Fruit fly (Drosophila melanogaster) whole organism, prepupa: ENCODE measurements around the gene Tmep.

Experiments
- Blimp-1 ChIP-seq: fragments of 200-800 bp; sonication (Bioruptor generic); optimal IDR thresholded peaks from 3 replicates; lab custom pipeline; 2017; ENCODE audit warnings: missing biosample characterization, missing genetic modification characterization, mild to moderate bottlenecking, moderate library complexity, missing genetic modification reagents
- CG10669 ChIP-seq: fragments of 200-800 bp; sonication (Bioruptor generic); optimal IDR thresholded peaks from 3 replicates; lab custom pipeline; 2018; ENCODE audit warnings: missing biosample characterization, mild to moderate bottlenecking, missing genetic modification characterization, moderate library complexity
- CG11762 ChIP-seq: fragments of 200-800 bp; sonication (Bioruptor generic); optimal IDR thresholded peaks from 3 replicates; lab custom pipeline; 2016; ENCODE audit warnings: missing biosample characterization, missing genetic modification characterization; ENCODE audit not compliant: insufficient read depth
- CG11902 ChIP-seq: fragments of 200-800 bp; sonication (Bioruptor generic); optimal IDR thresholded peaks from 3 replicates; lab custom pipeline; 2016; ENCODE audit warnings: missing biosample characterization, missing genetic modification characterization
- CG15336 ChIP-seq: fragments of 200-800 bp; sonication (Bioruptor generic); IDR thresholded peaks from 2 replicates; pipeline ENCODE4 v1.3.6; 2022; ENCODE audit warnings: missing biosample characterization, missing genetic modification characterization
- CG1621 ChIP-seq: fragments of 200-800 bp; sonication (Bioruptor generic); optimal IDR thresholded peaks from 3 replicates; lab custom pipeline; 2018; ENCODE audit warnings: missing biosample characterization, mild to moderate bottlenecking, missing genetic modification characterization
- CG16779 ChIP-seq: fragments of 200-800 bp; sonication (Bioruptor generic); optimal IDR thresholded peaks from 3 replicates; lab custom pipeline; 2017; ENCODE audit warnings: missing biosample characterization, mild to moderate bottlenecking, missing genetic modification characterization
- CG3032 ChIP-seq: fragments of 200-800 bp; optimal IDR thresholded peaks from 2 replicates; lab custom pipeline; 2019; ENCODE audit warnings: missing biosample characterization, mild to moderate bottlenecking, missing genetic modification characterization, moderate library complexity
- CG32006 ChIP-seq: fragments of 200-800 bp; sonication (Bioruptor generic); optimal IDR thresholded peaks from 3 replicates; lab custom pipeline; 2017; ENCODE audit warnings: missing biosample characterization, mild to moderate bottlenecking, missing genetic modification characterization
- CG34406 ChIP-seq: fragments of 200-800 bp; sonication (Bioruptor generic); optimal IDR thresholded peaks from 3 replicates; lab custom pipeline; 2016; ENCODE audit warnings: missing biosample characterization, missing genetic modification characterization
- CG3919 ChIP-seq: fragments of 200-800 bp; sonication (Bioruptor generic); optimal IDR thresholded peaks from 3 replicates; lab custom pipeline; 2016; ENCODE audit warnings: missing biosample characterization, missing genetic modification characterization
- CG4318 ChIP-seq: fragments of 200-800 bp; sonication (Bioruptor generic); optimal IDR thresholded peaks from 3 replicates; lab custom pipeline; 2017; ENCODE audit warnings: missing biosample characterization, mild to moderate bottlenecking, missing genetic modification characterization
- CG6163 ChIP-seq: fragments of 200-800 bp; sonication (Bioruptor generic); IDR thresholded peaks from 3 replicates; pipeline ENCODE4 v1.3.6; 2022; ENCODE audit warnings: missing biosample characterization, missing genetic modification characterization
- CG6808 ChIP-seq: fragments of 200-800 bp; sonication (Bioruptor generic); optimal IDR thresholded peaks from 3 replicates; lab custom pipeline; 2017; ENCODE audit warnings: missing biosample characterization, missing genetic modification characterization, mild to moderate bottlenecking, moderate library complexity, missing genetic modification reagents
- CG6854 ChIP-seq: fragments of 200-800 bp; sonication (Bioruptor generic); optimal IDR thresholded peaks from 2 replicates; lab custom pipeline; 2017; ENCODE audit warnings: missing biosample characterization, mild to moderate bottlenecking, missing genetic modification characterization
- CG8119 ChIP-seq: fragments of 200-800 bp; sonication (Bioruptor generic); IDR thresholded peaks from 3 replicates; pipeline ENCODE4 v1.3.6; 2022; ENCODE audit warnings: missing biosample characterization, missing genetic modification characterization
- CG8319 ChIP-seq: fragments of 200-800 bp; sonication (Bioruptor generic); optimal IDR thresholded peaks from 3 replicates; lab custom pipeline; 2016; ENCODE audit warnings: missing biosample characterization, missing genetic modification characterization
- CG8632 ChIP-seq: fragments of 200-800 bp; sonication (Bioruptor generic); optimal IDR thresholded peaks from 3 replicates; lab custom pipeline; 2016; ENCODE audit warnings: missing biosample characterization, missing genetic modification characterization
- Eip75B ChIP-seq: fragments of 200-800 bp; sonication (Bioruptor generic); optimal IDR thresholded peaks from 3 replicates; lab custom pipeline; 2016; ENCODE audit warnings: missing biosample characterization, missing genetic modification characterization
- Eip78C ChIP-seq: fragments of 200-800 bp; sonication (Bioruptor generic); peaks from one replicate; lab custom pipeline; 2016; ENCODE audit warnings: missing biosample characterization, missing genetic modification characterization
- Eip93F ChIP-seq: fragments of 200-800 bp; sonication (Bioruptor generic); optimal IDR thresholded peaks from 2 replicates; lab custom pipeline; 2016; ENCODE audit warnings: missing biosample characterization, mild to moderate bottlenecking, missing genetic modification characterization
- Ets96B ChIP-seq: fragments of 200-800 bp; optimal IDR thresholded peaks from 2 replicates; lab custom pipeline; 2019; ENCODE audit warnings: missing biosample characterization, mild to moderate bottlenecking, missing genetic modification characterization, moderate library complexity
- Gug ChIP-seq: fragments of 200-800 bp; sonication (Bioruptor generic); IDR thresholded peaks from 2 replicates; pipeline ENCODE4 v1.3.6; 2022; ENCODE audit warnings: missing biosample characterization, missing genetic modification characterization
- Hr38 ChIP-seq: sonication (Bioruptor generic); optimal IDR thresholded peaks from 2 replicates; lab custom pipeline; 2016; ENCODE audit warnings: missing biosample characterization, missing genetic modification characterization
- Hr4 ChIP-seq: fragments of 200-800 bp; sonication (Bioruptor generic); optimal IDR thresholded peaks from 3 replicates; lab custom pipeline; 2016; ENCODE audit warnings: missing biosample characterization, missing genetic modification characterization
- Lpt ChIP-seq: fragments of 200-800 bp; sonication (Bioruptor generic); optimal IDR thresholded peaks from 3 replicates; lab custom pipeline; 2016; ENCODE audit warnings: missing biosample characterization, missing genetic modification characterization
- Met ChIP-seq: fragments of 200-800 bp; sonication (Bioruptor generic); optimal IDR thresholded peaks from 3 replicates; lab custom pipeline; 2016; ENCODE audit warnings: missing biosample characterization, missing genetic modification characterization
- OdsH ChIP-seq: fragments of 200-800 bp; sonication (Bioruptor generic); optimal IDR thresholded peaks from 3 replicates; lab custom pipeline; 2016; ENCODE audit warnings: missing biosample characterization, missing genetic modification characterization
- Smox ChIP-seq: fragments of 200-800 bp; sonication (Bioruptor generic); optimal IDR thresholded peaks from 3 replicates; lab custom pipeline; 2016; ENCODE audit warnings: missing biosample characterization, missing genetic modification characterization
- Sox102F ChIP-seq: fragments of 200-800 bp; sonication (Bioruptor generic); optimal IDR thresholded peaks from 2 replicates; lab custom pipeline; 2016; ENCODE audit warnings: missing biosample characterization, mild to moderate bottlenecking, missing genetic modification characterization
- Sox14 ChIP-seq: fragments of 200-800 bp; sonication (Bioruptor generic); optimal IDR thresholded peaks from 3 replicates; lab custom pipeline; 2016; ENCODE audit warnings: missing biosample characterization, missing genetic modification characterization
- Sox15 ChIP-seq: fragments of 200-800 bp; sonication (Bioruptor generic); optimal IDR thresholded peaks from 3 replicates; lab custom pipeline; 2016; ENCODE audit warnings: missing biosample characterization, missing genetic modification characterization
- achi ChIP-seq: fragments of 200-800 bp; sonication (Bioruptor generic); optimal IDR thresholded peaks from 3 replicates; lab custom pipeline; 2016; ENCODE audit warnings: missing biosample characterization, missing genetic modification characterization
- acj6 ChIP-seq: fragments of 200-800 bp; sonication (Bioruptor generic); optimal IDR thresholded peaks from 3 replicates; lab custom pipeline; 2016; ENCODE audit warnings: missing biosample characterization, missing genetic modification characterization
- dac ChIP-seq: fragments of 200-800 bp; sonication (Bioruptor generic); optimal IDR thresholded peaks from 2 replicates; lab custom pipeline; 2017; ENCODE audit warnings: missing biosample characterization, mild to moderate bottlenecking, missing genetic modification characterization
- dsx ChIP-seq: fragments of 200-800 bp; optimal IDR thresholded peaks from 3 replicates; lab custom pipeline; 2019; ENCODE audit warnings: missing biosample characterization, mild to moderate bottlenecking, missing genetic modification characterization, moderate library complexity; ENCODE audit not compliant: poor library complexity, severe bottlenecking
- eg ChIP-seq: fragments of 200-800 bp; sonication (Bioruptor generic); IDR thresholded peaks from 3 replicates; pipeline ENCODE4 v1.3.6; 2022; ENCODE audit warnings: missing biosample characterization, missing genetic modification characterization
- esn ChIP-seq: fragments of 200-800 bp; sonication (Bioruptor generic); optimal IDR thresholded peaks from 2 replicates; lab custom pipeline; 2016; ENCODE audit warnings: missing biosample characterization, mild to moderate bottlenecking, missing genetic modification characterization, moderate library complexity
- fd59A ChIP-seq: fragments of 200-800 bp; sonication (Bioruptor generic); optimal IDR thresholded peaks from 2 replicates; lab custom pipeline; 2017; ENCODE audit warnings: missing biosample characterization, mild to moderate bottlenecking, missing genetic modification characterization, missing genetic modification reagents
- fd85E ChIP-seq: fragments of 200-800 bp; sonication (Bioruptor generic); optimal IDR thresholded peaks from 3 replicates; lab custom pipeline; 2016; ENCODE audit warnings: missing biosample characterization, missing genetic modification characterization
- fkh ChIP-seq: fragments of 200-800 bp; sonication (Bioruptor generic); optimal IDR thresholded peaks from 3 replicates; lab custom pipeline; 2017; ENCODE audit warnings: missing biosample characterization, mild to moderate bottlenecking, missing genetic modification characterization, moderate library complexity
- lz ChIP-seq: fragments of 200-800 bp; sonication (Bioruptor generic); optimal IDR thresholded peaks from 3 replicates; lab custom pipeline; 2016; ENCODE audit warnings: missing biosample characterization, missing genetic modification characterization
- net ChIP-seq: fragments of 200-800 bp; sonication (Bioruptor generic); optimal IDR thresholded peaks from 3 replicates; lab custom pipeline; 2016; ENCODE audit warnings: missing biosample characterization, missing genetic modification characterization
- pdm3 ChIP-seq: fragments of 200-800 bp; sonication (Bioruptor generic); optimal IDR thresholded peaks from 3 replicates; lab custom pipeline; 2016; ENCODE audit warnings: missing biosample characterization, missing genetic modification characterization
- salr ChIP-seq, 2 experiments: fragments of 200-800 bp; sonication (Bioruptor generic); optimal IDR thresholded peaks; 3 replicates each; lab custom pipeline; 2016 to 2018; ENCODE audit warnings: missing biosample characterization in 2 of 2, missing genetic modification characterization in 2 of 2, mild to moderate bottlenecking in 1 of 2
- svp ChIP-seq: fragments of 200-800 bp; sonication (Bioruptor generic); peaks from one replicate; lab custom pipeline; 2016; ENCODE audit warnings: missing biosample characterization, missing genetic modification characterization
- topi ChIP-seq: fragments of 200-800 bp; sonication (Bioruptor generic); optimal IDR thresholded peaks from 3 replicates; lab custom pipeline; 2016; ENCODE audit warnings: missing biosample characterization, missing genetic modification characterization

Gene Tmep

DNA sequence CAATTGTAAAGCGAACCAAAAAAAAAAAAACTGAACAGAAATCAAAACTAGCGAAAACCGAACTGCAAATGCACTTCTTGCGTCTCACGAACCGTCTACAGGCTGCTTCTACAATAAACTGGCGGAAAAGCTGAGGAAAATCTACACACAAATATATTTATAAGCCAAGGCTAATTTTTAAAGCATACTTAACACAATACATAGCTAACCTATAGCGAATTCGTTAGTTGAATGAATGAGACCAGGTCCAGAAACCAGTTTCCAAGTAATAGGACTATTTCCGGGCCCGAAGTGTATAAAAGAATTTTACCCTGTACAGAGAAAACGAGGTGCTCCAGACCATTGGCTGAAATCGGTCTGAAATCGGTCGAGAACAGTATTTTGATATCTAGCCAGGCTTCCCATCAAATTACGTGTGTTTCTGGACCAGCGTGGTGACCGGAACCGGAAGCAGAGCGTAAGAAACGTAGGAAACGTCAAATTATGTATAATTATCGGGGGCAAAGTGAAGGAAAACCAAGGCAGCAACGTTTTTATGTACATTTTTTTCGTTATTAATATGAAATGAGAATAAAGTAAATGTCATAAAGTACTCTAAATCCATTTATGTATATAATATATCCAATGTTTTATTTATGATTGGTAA is 6.9 kb downstream of the Tmep start:
- TF ChIP-seq pdm3 (GFP tag; lab: Kevin White, UChicago): peak; percentile 11
- peak; percentile 12 for TF ChIP-seq acj6 (GFP tag; lab: Kevin White, UChicago)
- TF ChIP-seq Sox102F (GFP tag; lab: Kevin White, UChicago): no peak
- peak; percentile 26 for TF ChIP-seq CG32006
- no peak for TF ChIP-seq net (GFP tag; lab: Kevin White, UChicago)
- peak; percentile 16 for TF ChIP-seq CG3919 (GFP tag; lab: Kevin White, UChicago)
- peak; percentile 35 for TF ChIP-seq Hr4 (GFP tag; lab: Kevin White, UChicago)
- TF ChIP-seq CG15336: peak; percentile 39; the same call in 1 of the 2 replicates
- TF ChIP-seq Eip78C (GFP tag; lab: Kevin White, UChicago): peak; percentile 85
- TF ChIP-seq achi (GFP tag; lab: Kevin White, UChicago): peak; percentile 12
- 0 out of 3 replicates have a peak, but pooled peaks have one; percentile 20 for TF ChIP-seq CG6163 (GFP tag; lab: Robert Waterston, UW)
- TF ChIP-seq esn (GFP tag; lab: Kevin White, UChicago): peak; percentile 17
- TF ChIP-seq svp: no peak

DNA sequence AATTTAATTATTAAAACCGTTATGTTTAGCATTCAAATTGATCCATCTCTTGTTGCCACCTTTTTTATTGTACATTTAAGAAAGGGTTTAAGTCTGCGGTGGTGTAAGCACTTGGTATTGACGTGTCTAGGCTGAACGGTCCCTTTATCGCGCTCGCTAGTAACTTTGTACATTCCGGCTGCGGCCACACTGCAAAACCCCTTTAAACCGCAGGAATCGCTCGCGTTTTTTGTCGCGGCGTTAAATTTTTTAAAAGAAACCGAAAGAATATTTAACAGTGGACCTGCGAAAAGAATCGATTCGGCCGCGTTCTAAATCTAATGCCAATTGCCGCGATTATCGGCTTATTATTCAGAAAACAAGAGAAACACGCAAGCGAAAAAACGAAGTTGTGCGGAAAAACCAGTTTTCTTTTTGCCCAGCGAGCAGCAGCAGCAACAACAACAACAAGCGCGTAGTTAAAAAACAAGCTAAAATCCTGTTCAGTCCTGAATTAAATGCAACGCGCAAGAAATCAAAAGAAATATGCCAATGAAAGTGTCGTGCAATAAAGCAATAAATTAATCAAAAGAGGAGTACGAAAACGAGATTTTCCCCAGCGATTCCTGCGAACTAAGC is 7.6 kb downstream of the Tmep start, which contains the start of gene CG13917:
CG13917 (plus strand) TSS at position 211 of the 618 bp plus-strand sequence.
- TF ChIP-seq esn (GFP tag; lab: Kevin White, UChicago): no peak
- 0 out of 3 replicates have a peak, but pooled peaks have one; percentile 21 for TF ChIP-seq eg (GFP tag; lab: Robert Waterston, UW)
- TF ChIP-seq Sox14 (GFP tag; lab: Kevin White, UChicago): no peak
- TF ChIP-seq Ets96B (tag; lab: Kevin White, UChicago): no peak
- no peak for TF ChIP-seq Smox
- no peak for TF ChIP-seq Eip93F
- TF ChIP-seq Hr38 (GFP tag; lab: Kevin White, UChicago): no peak
- no peak for TF ChIP-seq lz (GFP tag; lab: Kevin White, UChicago)
- TF ChIP-seq CG8119: 0 out of 3 replicates have a peak, but pooled peaks have one; percentile 15
- no peak for TF ChIP-seq CG11902 (GFP tag; lab: Kevin White, UChicago)
- no peak for TF ChIP-seq fkh (GFP tag; lab: Kevin White, UChicago)
- no peak for TF ChIP-seq pdm3 (GFP tag; lab: Kevin White, UChicago)
- no peak for TF ChIP-seq topi (GFP tag; lab: Kevin White, UChicago)
- TF ChIP-seq achi (GFP tag; lab: Kevin White, UChicago): no peak
- peak; percentile 33; the same call in 1 of the 3 replicates for TF ChIP-seq CG6163 (GFP tag; lab: Robert Waterston, UW)
- no peak for TF ChIP-seq CG8632 (GFP tag; lab: Kevin White, UChicago)
- no peak for TF ChIP-seq CG11762 (GFP tag; lab: Kevin White, UChicago)
- TF ChIP-seq CG6854 (GFP tag; lab: Kevin White, UChicago): peak; percentile 71
- TF ChIP-seq CG3919 (GFP tag; lab: Kevin White, UChicago): no peak
- no peak for TF ChIP-seq CG1621 (tag; lab: Kevin White, UChicago)
- TF ChIP-seq CG6808 (GFP tag; lab: Kevin White, UChicago): peak; percentile 29
- no peak for TF ChIP-seq Blimp-1 (GFP tag; lab: Kevin White, UChicago)
- no peak for TF ChIP-seq Met (GFP tag; lab: Kevin White, UChicago)
- no peak for TF ChIP-seq Sox15 (GFP tag; lab: Kevin White, UChicago)
- no peak for TF ChIP-seq Lpt (GFP tag; lab: Kevin White, UChicago)
- no peak for TF ChIP-seq fd85E (GFP tag; lab: Kevin White, UChicago)
- TF ChIP-seq Eip78C (GFP tag; lab: Kevin White, UChicago): peak; percentile 85
- no peak for TF ChIP-seq CG4318 (GFP tag; lab: Kevin White, UChicago)
- no peak for TF ChIP-seq Eip75B
- no peak for TF ChIP-seq CG32006
- no peak for TF ChIP-seq Hr4 (GFP tag; lab: Kevin White, UChicago)
- no peak for TF ChIP-seq CG10669
- TF ChIP-seq salr (GFP tag; optimal IDR thresholded peaks at IDR 0.05; lab: Kevin White, UChicago): no peak
- TF ChIP-seq svp: no peak
- TF ChIP-seq dac (GFP tag; lab: Kevin White, UChicago): no peak
- TF ChIP-seq CG8319 (GFP tag; lab: Kevin White, UChicago): no peak
- TF ChIP-seq fd59A (GFP tag; lab: Kevin White, UChicago): no peak
- no peak for TF ChIP-seq CG3032 (tag; lab: Kevin White, UChicago)
- TF ChIP-seq CG34406 (GFP tag; lab: Kevin White, UChicago): no peak
- no peak for TF ChIP-seq OdsH (GFP tag; lab: Kevin White, UChicago)
- peak; percentile 7 for TF ChIP-seq CG16779 (tag; lab: Kevin White, UChicago)
- TF ChIP-seq acj6 (GFP tag; lab: Kevin White, UChicago): no peak
- no peak for TF ChIP-seq Gug (GFP tag; lab: Robert Waterston, UW)
- peak; percentile 45 for TF ChIP-seq dsx
